Worm (Caenorhabditis elegans): ENCODE results near the gene Y82E9BR.17.

Y82E9BR.17 gene

DNA sequence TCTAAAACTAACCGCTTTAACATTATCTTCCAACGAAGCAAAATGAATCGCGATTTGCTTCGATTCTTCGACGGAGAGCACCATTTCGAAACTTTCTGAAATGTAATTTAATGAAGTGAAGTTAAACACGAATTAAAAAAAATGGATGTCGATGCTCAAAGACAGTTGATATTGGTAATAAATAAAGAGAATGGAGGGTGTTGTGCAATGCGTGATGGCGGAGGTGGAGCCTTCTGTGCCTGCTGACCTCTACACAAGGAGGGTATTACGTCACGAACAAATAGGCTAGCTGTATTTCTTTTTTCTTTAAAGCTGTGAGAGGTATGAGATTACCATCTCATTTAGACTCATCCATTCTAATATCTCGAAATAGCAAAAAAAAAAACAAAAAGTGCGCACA is at the start of gene Y82E9BR.17:
Gene Y82E9BR.17, minus strand, starts transcription at position 101 of the 400 bp plus-strand sequence.
- 0 out of 2 replicates have a peak, but pooled peaks have one; percentile 39 for TF ChIP-seq flt-1 (GFP tag; IDR thresholded peaks at IDR 0.05)
- TF ChIP-seq klf-2 (GFP tag; conservative IDR thresholded peaks at IDR 0.05): no peak
- TF ChIP-seq med-1 (GFP tag; optimal IDR thresholded peaks at IDR 0.05; ENCODE audit: insufficient read depth): no peak
- no peak for TF ChIP-seq T22C8.4 (GFP tag; IDR thresholded peaks at IDR 0.05)
- no peak for TF ChIP-seq cog-1 (tag; optimal IDR thresholded peaks at IDR 0.05)
- no peak for TF ChIP-seq ztf-29 (GFP tag; IDR thresholded peaks at IDR 0.05)
- no peak for TF ChIP-seq ztf-23 (GFP tag; IDR thresholded peaks at IDR 0.05)

DNA sequence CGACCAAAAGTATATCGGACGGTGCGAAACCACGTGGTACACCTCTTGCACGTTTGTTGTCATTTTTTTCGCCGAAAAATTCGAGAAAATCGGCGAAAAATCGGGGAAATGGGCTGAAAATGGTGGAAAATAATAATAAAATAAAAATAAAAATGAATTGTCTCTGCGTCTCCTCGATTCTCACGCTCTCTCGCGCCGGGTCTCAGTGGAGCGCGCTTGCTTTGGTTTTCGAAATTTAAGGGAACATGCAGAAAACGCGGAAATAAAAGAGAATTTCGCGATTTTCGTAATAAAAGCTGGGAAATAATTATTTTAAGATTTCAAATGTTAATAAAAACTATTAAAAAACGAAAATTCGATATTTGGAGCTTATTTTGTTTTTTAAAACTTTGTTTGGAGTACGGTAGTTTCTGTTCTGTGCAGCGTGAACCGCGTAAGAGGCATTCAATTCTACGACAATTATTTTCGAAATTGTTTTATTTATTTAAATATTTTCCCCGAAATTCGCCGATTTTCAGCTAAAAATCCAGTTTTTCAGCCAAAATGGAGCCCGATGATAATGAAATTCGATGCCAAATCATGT is 40.4 kb upstream of the Y82E9BR.17 start, which contains the start of the genes ave-1 and M01G5.1:
Gene ave-1, minus strand, starts transcription at position 113 of the 583 bp plus-strand sequence.
Gene M01G5.1, plus strand, starts transcription at position 539 of the 583 bp plus-strand sequence.
- TF ChIP-seq ref-1 (GFP tag; conservative IDR thresholded peaks at IDR 0.05): no peak
- no peak for TF ChIP-seq ztf-29 (GFP tag; IDR thresholded peaks at IDR 0.05)
- no peak for TF ChIP-seq flt-1 (GFP tag; IDR thresholded peaks at IDR 0.05)
- TF ChIP-seq med-1 (GFP tag; optimal IDR thresholded peaks at IDR 0.05; ENCODE audit: insufficient read depth): no peak
- no peak for TF ChIP-seq klf-2 (GFP tag; conservative IDR thresholded peaks at IDR 0.05)

DNA sequence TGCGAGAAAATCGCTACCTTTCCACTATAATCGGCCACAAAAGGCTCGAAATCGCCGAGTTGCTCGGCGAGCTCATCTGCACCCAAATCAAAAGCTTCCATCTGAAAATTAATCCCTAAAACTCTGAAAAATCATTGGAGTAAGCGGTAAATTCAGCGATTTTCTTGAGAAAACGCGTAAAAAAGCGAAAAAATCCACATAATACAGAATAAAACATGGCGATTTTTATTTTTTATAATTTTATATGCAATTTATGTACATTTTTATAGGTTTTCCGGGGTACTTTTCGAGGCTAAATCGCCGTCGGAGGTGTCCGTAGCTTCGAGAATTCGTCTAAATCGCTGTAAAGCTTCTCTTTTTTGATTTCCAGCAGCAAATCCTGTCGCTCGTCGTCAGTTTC is 39.7 kb upstream of the Y82E9BR.17 start, which contains the start of gene Y82E9BR.19:
Gene Y82E9BR.19, minus strand, starts transcription at position 101 of the 400 bp plus-strand sequence.
- TF ChIP-seq ztf-29 (GFP tag; IDR thresholded peaks at IDR 0.05): no peak

DNA sequence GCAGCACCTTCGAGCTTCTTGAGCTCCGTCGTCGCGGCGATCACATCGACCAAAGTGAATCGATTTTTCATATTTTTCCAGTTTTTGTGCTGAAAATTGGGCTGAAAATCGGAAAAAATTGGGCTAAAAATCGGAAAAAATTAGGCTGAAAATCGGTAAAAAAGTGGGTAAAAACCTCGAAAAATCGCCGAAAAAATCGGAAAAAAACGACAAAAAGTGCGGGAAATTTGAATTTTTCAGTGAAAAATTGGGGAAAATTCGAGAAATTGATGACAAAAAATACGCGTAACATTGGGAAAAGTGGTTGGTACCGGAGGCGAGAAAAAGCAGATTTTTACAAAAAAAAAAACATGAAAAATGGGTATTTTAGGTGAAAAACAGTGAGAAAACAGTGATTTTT is 27.8 kb upstream of the Y82E9BR.17 start, which contains the start of gene Y82E9BR.18:
Gene Y82E9BR.18, minus strand, starts transcription at position 101 of the 400 bp plus-strand sequence.
- TF ChIP-seq ztf-29 (GFP tag; IDR thresholded peaks at IDR 0.05) (no peak), ref-1 (GFP tag; conservative IDR thresholded peaks at IDR 0.05) (no peak), ztf-23 (GFP tag; IDR thresholded peaks at IDR 0.05) (no peak), T22C8.4 (GFP tag; IDR thresholded peaks at IDR 0.05) (no peak), flt-1 (GFP tag; IDR thresholded peaks at IDR 0.05) (no peak), tab-1 (GFP tag; IDR thresholded peaks at IDR 0.05) (no peak), med-1 (GFP tag; optimal IDR thresholded peaks at IDR 0.05; ENCODE audit: insufficient read depth) (no peak), klf-2 (GFP tag; conservative IDR thresholded peaks at IDR 0.05) (no peak), cog-1 (tag; optimal IDR thresholded peaks at IDR 0.05) (no peak)

DNA sequence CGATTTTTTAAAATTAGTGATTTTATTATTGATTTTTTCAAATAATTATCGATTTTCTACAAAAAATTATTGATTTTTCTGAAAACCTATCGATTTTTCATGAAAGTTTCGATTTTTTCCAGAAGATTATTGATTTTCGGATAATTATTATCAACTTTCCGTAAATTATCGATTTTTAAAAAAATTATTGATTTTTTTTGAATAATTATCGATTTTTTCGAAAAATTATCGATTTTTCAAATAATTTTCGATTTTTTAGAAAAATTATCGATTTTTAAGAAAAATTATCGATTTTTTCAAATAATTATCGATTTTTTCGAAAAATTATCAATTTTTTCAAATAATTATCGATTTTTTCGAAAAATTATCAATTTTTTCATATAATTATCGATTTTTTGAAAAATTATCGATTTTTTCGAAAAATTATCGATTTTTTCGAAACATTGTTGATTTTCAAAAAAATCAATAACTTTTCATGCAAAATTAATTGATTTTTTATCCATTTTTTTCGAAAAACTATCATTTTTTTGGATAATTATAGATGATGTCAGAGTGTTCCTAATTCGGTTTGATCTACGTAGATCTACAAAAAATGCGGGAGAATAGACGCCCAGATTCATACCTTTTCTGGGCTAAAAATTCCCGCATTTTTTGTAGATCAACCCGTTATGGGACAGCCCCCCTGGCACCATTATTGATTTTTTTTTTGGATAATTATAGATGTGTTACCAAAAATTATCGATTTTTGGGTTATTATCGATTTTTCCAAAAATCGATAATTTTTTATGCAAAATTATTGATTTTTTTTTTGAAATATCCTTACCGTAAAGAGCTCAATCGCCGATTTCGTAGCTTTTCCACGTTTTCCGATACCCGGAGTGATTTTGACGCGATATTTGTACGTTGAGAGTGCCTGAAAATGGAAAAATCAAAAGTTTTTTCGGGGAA is 13.1 kb upstream of the Y82E9BR.17 start:
- no peak for TF ChIP-seq ref-1 (GFP tag; conservative IDR thresholded peaks at IDR 0.05)
- TF ChIP-seq T22C8.4 (GFP tag; IDR thresholded peaks at IDR 0.05): peak; percentile 85

DNA sequence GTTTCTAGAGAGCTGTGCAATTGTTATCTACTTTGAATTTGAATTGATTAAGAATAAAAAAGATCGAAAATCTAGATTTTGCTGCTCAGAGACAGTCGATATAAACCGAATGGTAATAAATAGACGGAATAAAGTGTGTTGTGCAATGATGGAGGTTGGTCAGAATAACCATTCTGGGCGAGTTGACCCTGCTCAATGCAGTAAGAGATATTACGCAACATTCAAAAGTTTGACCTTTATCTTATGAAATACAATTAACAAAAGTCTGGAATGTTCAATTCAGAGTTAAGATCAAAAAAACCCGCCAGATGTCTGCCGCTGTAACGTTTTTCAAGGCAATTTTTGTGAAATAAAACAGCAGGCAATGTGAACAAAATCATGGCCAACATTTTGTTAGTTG is 1.3 kb upstream of the Y82E9BR.17 start:
- TF ChIP-seq klf-2 (GFP tag; conservative IDR thresholded peaks at IDR 0.05) (no peak), med-1 (GFP tag; optimal IDR thresholded peaks at IDR 0.05; ENCODE audit: insufficient read depth) (no peak), tab-1 (GFP tag; IDR thresholded peaks at IDR 0.05) (no peak), ztf-29 (GFP tag; IDR thresholded peaks at IDR 0.05) (no peak), flt-1 (GFP tag; IDR thresholded peaks at IDR 0.05) (no peak), ztf-23 (GFP tag; IDR thresholded peaks at IDR 0.05) (no peak), cog-1 (tag; optimal IDR thresholded peaks at IDR 0.05) (no peak), T22C8.4 (GFP tag; IDR thresholded peaks at IDR 0.05) (no peak), ref-1 (GFP tag; conservative IDR thresholded peaks at IDR 0.05) (no peak)

DNA sequence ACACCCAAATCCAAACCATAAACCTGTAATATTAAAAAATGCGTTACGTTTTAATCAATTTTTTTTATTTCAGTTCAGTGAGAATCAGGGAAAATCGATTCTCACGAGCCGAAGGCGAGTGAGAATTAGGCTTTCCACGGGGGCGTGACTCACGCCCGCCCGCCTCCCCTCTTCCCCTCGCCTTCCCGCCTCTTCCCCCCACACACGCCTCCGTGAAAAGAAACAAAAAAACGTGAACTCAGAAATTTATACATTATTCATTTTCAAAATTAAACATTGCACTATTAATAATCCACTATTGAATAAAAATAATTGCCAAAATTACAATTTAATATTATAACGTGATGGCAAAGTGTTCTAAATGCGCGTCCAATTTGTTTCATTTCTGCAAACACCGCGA is 8.8 kb downstream of the Y82E9BR.17 start:
- TF ChIP-seq ref-1 (GFP tag; conservative IDR thresholded peaks at IDR 0.05): no peak
- TF ChIP-seq klf-2 (GFP tag; conservative IDR thresholded peaks at IDR 0.05): no peak
- no peak for TF ChIP-seq med-1 (GFP tag; optimal IDR thresholded peaks at IDR 0.05; ENCODE audit: insufficient read depth)
- TF ChIP-seq T22C8.4 (GFP tag; IDR thresholded peaks at IDR 0.05): no peak
- no peak for TF ChIP-seq flt-1 (GFP tag; IDR thresholded peaks at IDR 0.05)
- no peak for TF ChIP-seq ztf-23 (GFP tag; IDR thresholded peaks at IDR 0.05)
- TF ChIP-seq tab-1 (GFP tag; IDR thresholded peaks at IDR 0.05): no peak
- no peak for TF ChIP-seq cog-1 (tag; optimal IDR thresholded peaks at IDR 0.05)
- no peak for TF ChIP-seq ztf-29 (GFP tag; IDR thresholded peaks at IDR 0.05)

DNA sequence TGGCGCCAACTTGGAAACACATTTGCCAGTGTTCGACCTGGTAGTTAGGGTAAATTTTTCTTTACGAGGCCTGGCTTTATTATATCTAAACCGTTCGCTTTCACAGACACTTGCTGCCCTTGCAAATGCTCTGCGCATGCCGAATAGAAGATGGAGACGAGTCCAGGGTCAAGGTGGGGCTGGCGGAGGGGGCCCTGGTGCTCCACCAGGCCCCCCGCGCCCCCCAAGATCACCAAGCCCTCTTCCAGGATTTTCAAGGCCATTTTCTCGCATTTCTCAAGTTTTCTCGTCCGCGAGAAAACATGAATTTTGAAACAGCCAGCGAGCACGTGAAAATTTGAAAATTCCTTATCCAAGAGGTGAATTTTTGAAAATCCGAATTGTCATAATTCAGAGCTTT is 16.0 kb downstream of the Y82E9BR.17 start:
- no peak for TF ChIP-seq ref-1 (GFP tag; conservative IDR thresholded peaks at IDR 0.05)
- TF ChIP-seq ztf-23 (GFP tag; IDR thresholded peaks at IDR 0.05): 0 out of 2 replicates have a peak, but pooled peaks have one; percentile 32

DNA sequence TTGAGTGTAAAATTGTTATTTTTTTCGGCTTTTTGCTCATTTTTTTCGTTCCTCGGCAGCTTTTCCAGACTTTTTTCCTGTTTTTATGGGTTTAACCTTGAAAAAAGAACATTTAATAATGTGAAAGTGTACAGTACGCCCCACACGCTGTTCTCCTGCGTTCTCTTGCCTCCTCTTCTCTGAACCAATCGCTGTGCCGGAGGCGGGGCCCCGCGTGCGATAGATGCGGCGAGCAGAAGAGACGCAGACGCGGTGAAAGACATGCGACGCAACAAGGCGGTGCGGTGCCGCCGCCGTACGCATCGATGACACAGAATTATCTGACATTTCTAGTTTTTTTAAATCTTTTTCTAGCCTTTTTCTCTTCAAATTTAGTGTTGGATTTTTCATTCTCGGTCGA is 18.8 kb downstream of the Y82E9BR.17 start:
- TF ChIP-seq med-1 (GFP tag; optimal IDR thresholded peaks at IDR 0.05; ENCODE audit: insufficient read depth) (no peak), flt-1 (GFP tag; IDR thresholded peaks at IDR 0.05) (no peak), tab-1 (GFP tag; IDR thresholded peaks at IDR 0.05) (no peak), ref-1 (GFP tag; conservative IDR thresholded peaks at IDR 0.05) (no peak), ztf-29 (GFP tag; IDR thresholded peaks at IDR 0.05) (no peak), cog-1 (tag; optimal IDR thresholded peaks at IDR 0.05) (no peak), ztf-23 (GFP tag; IDR thresholded peaks at IDR 0.05) (no peak), T22C8.4 (GFP tag; IDR thresholded peaks at IDR 0.05) (no peak), klf-2 (GFP tag; conservative IDR thresholded peaks at IDR 0.05) (no peak)

DNA sequence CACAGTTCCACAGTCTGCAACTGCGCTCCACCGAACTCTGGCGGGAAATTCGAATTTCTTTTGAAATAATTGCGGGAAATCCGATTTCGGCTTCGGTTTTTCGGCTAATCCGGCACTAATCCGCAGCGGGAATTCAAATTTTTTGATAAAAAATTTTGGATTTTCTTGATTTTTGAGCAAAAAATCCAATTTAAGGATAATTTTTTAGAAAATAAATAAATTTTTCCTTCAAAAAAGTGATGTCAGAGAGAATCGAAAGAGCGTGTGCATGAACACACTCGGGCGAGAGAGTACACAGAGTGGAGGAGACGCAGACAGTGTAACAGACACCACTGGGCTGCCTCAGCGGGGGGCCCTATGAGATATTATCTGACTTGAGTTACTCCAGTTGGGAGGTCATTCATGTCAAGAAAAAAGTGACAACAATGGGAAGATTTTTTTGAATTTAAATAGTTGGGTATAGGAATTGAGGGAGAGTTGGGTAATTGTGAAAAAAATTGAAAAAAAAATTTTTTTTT is 25.6 kb downstream of the Y82E9BR.17 start:
- TF ChIP-seq ref-1 (GFP tag; conservative IDR thresholded peaks at IDR 0.05): no peak
- TF ChIP-seq flt-1 (GFP tag; IDR thresholded peaks at IDR 0.05): no peak
- TF ChIP-seq ztf-29 (GFP tag; IDR thresholded peaks at IDR 0.05): no peak
- no peak for TF ChIP-seq klf-2 (GFP tag; conservative IDR thresholded peaks at IDR 0.05)
- no peak for TF ChIP-seq tab-1 (GFP tag; IDR thresholded peaks at IDR 0.05)
- TF ChIP-seq cog-1 (tag; optimal IDR thresholded peaks at IDR 0.05): no peak
- TF ChIP-seq ztf-23 (GFP tag; IDR thresholded peaks at IDR 0.05): no peak
- no peak for TF ChIP-seq T22C8.4 (GFP tag; IDR thresholded peaks at IDR 0.05)
- no peak for TF ChIP-seq med-1 (GFP tag; optimal IDR thresholded peaks at IDR 0.05; ENCODE audit: insufficient read depth)
